Fruit fly (Drosophila melanogaster): ENCODE results near the gene RpS4.
A peak's percentile ranks its signal among the peaks of the same experiment; 100 is the strongest.

RpS4 gene

DNA sequence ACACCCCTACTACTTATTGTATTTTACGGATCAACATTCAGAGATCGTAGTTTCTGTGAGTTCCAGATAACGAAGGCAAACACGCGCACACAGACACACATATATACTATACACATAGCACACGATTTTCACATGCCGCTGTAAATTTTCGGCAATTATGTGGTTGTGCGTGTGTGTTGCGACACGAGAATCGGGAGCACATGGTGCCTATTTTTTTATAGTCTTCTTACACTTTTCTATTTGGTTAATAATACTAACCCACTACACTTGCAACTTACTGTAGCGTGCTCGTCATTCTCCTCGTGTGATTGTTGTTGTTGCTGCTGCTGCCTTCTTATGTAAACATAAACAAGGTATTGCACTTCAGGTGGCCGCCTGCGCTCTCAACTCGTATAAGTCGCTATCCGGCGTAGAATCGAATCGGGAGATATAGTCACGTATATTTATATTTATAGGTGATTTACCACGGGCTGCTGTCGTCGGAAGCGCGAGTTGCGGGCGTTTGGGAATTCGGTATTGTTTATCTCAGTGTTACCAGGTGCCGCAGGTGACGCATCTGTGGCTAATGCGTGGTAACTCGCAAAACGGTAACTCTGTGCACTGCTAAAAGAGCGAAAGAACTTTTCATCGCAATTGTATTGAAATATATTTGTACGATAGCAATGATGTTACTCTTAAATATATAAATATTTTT is 19.2 kb upstream of the RpS4 start, which contains the start of gene Adk2 (continued):
- TF ChIP-seq Optix (GFP tag; IDR thresholded peaks at IDR 0.05) (no peak), run (tag; optimal IDR thresholded peaks at IDR 0.05) (no peak), crp (GFP tag; optimal IDR thresholded peaks at IDR 0.05) (no peak), bowl (GFP tag; IDR thresholded peaks at IDR 0.05) (no peak), CG12391 (tag; optimal IDR thresholded peaks at IDR 0.05) (no peak), Dad (GFP tag; optimal IDR thresholded peaks at IDR 0.05) (no peak), CG18476 (GFP tag; optimal IDR thresholded peaks at IDR 0.05) (no peak), Elba2 (GFP tag; optimal IDR thresholded peaks at IDR 0.05) (peak; percentile 8), CrebB (tag; optimal IDR thresholded peaks at IDR 0.05) (peak; percentile 7), tap (tag; optimal IDR thresholded peaks at IDR 0.05) (no peak), Eip74EF (GFP tag; optimal IDR thresholded peaks at IDR 0.05) (no peak), Bteb2 (GFP tag; optimal IDR thresholded peaks at IDR 0.05) (no peak), gro (GFP tag; optimal IDR thresholded peaks at IDR 0.05) (peak; percentile 28), Deaf1 (tag; optimal IDR thresholded peaks at IDR 0.05) (peak; percentile 60), trh (GFP tag; optimal IDR thresholded peaks at IDR 0.05) (no peak), CG6813 (GFP tag; optimal IDR thresholded peaks at IDR 0.05) (no peak), p53 (GFP tag; optimal IDR thresholded peaks at IDR 0.05) (no peak), CG14050 (GFP tag; IDR thresholded peaks at IDR 0.05) (no peak), PHDP (tag; optimal IDR thresholded peaks at IDR 0.05) (no peak), salm (tag; optimal IDR thresholded peaks at IDR 0.05) (no peak), zen (tag; optimal IDR thresholded peaks at IDR 0.05) (no peak), CG9727 (GFP tag; optimal IDR thresholded peaks at IDR 0.05) (no peak), Awh (GFP tag; IDR thresholded peaks at IDR 0.05) (peak; percentile 50; the same call in 1 of the 2 replicates), CG42726 (GFP tag; IDR thresholded peaks at IDR 0.05; ENCODE audit: partially characterized antibody) (0 out of 2 replicates have a peak, but pooled peaks have one; percentile 56), CG6689 (GFP tag; IDR thresholded peaks at IDR 0.05) (peak; percentile 35; the same call in 1 of the 2 replicates), CG17829 (tag; optimal IDR thresholded peaks at IDR 0.05) (no peak), Adf1 (GFP tag; IDR thresholded peaks at IDR 0.05) (no peak), Mad (GFP tag; optimal IDR thresholded peaks at IDR 0.05) (no peak), sr (GFP tag; IDR thresholded peaks at IDR 0.05) (0 out of 3 replicates have a peak, but pooled peaks have one; percentile 43), CkIIα-i1 (GFP tag; IDR thresholded peaks at IDR 0.05) (no peak), Sry-δ (GFP tag; optimal IDR thresholded peaks at IDR 0.05) (no peak), Myb (GFP tag; optimal IDR thresholded peaks at IDR 0.05) (no peak), scrt (GFP tag; optimal IDR thresholded peaks at IDR 0.05) (peak; percentile 10), CG15269 (tag; optimal IDR thresholded peaks at IDR 0.05) (no peak), onecut (GFP tag; IDR thresholded peaks at IDR 0.05) (no peak), cad (GFP tag; optimal IDR thresholded peaks at IDR 0.05) (no peak), maf-S (GFP tag; optimal IDR thresholded peaks at IDR 0.05) (no peak), D (optimal IDR thresholded peaks at IDR 0.05) (no peak), D (GFP tag; optimal IDR thresholded peaks at IDR 0.05) (no peak), Lim3 (GFP tag; IDR thresholded peaks at IDR 0.05) (no peak), CG31224 (GFP tag; IDR thresholded peaks at IDR 0.05) (peak; percentile 26; the same call in 1 of the 2 replicates), Neu2 (GFP tag; optimal IDR thresholded peaks at IDR 0.05; ENCODE audit: borderline replicate concordance) (no peak), CG17328 (GFP tag; IDR thresholded peaks at IDR 0.05) (peak; percentile 13; the same call in 1 of the 2 replicates), hkb (optimal IDR thresholded peaks at IDR 0.05) (no peak), hkb (GFP tag; IDR thresholded peaks at IDR 0.05) (0 out of 2 replicates have a peak, but pooled peaks have one; percentile 26), CG10654 (GFP tag; optimal IDR thresholded peaks at IDR 0.05) (no peak), Hmr (GFP tag; optimal IDR thresholded peaks at IDR 0.05) (no peak), CG4820 (GFP tag; optimal IDR thresholded peaks at IDR 0.05) (no peak), CG12104 (GFP tag; optimal IDR thresholded peaks at IDR 0.05) (no peak), CG4424 (GFP tag; optimal IDR thresholded peaks at IDR 0.05) (no peak)
